Worm (Caenorhabditis elegans) whole organism, young adult: ENCODE results near the gene F10E7.6.

Experiments used
- B0261.1 ChIP-seq: sonication (generic microtip); optimal IDR thresholded peaks from 2 replicates; lab custom pipeline; 2016; ENCODE audit warnings: mild to moderate bottlenecking, missing genetic modification characterization, moderate library complexity, missing compliant biosample characterization
- D2030.7 ChIP-seq: fragments of 200-800 bp; sonication (Bioruptor generic); IDR thresholded peaks from 2 replicates; pipeline ENCODE4 v1.3.6; 2022; ENCODE audit warnings: missing genetic modification reagents, missing genetic modification characterization, missing compliant biosample characterization
- F23B12.7 ChIP-seq: sonication (generic microtip); optimal IDR thresholded peaks from 2 replicates; lab custom pipeline; 2017; ENCODE audit warnings: missing genetic modification characterization, mild to moderate bottlenecking, missing compliant biosample characterization, antibody characterized with exemption, moderate library complexity; ENCODE audit not compliant: insufficient read depth
- F57C9.4 ChIP-seq: sonication (generic microtip); optimal IDR thresholded peaks from 2 replicates; lab custom pipeline; 2017; ENCODE audit warnings: mild to moderate bottlenecking, missing genetic modification characterization, missing compliant biosample characterization
- K11D2.4 ChIP-seq: fragments of 200-800 bp; sonication (Bioruptor generic); IDR thresholded peaks from 2 replicates; pipeline ENCODE4 v1.3.6; 2022; ENCODE audit warnings: missing genetic modification reagents, missing genetic modification characterization, missing compliant biosample characterization
- K12H6.12 ChIP-seq: fragments of 200-800 bp; sonication (Bioruptor generic); optimal IDR thresholded peaks from 2 replicates; lab custom pipeline; 2018; ENCODE audit warnings: mild to moderate bottlenecking, missing genetic modification characterization, missing compliant biosample characterization
- T07F8.4 ChIP-seq: sonication (generic microtip); optimal IDR thresholded peaks from 2 replicates; lab custom pipeline; 2016; ENCODE audit warnings: mild to moderate bottlenecking, missing genetic modification characterization, moderate library complexity, missing compliant biosample characterization
- Y53G8AR.9 ChIP-seq: fragments of 200-800 bp; sonication (Bioruptor generic); conservative IDR thresholded peaks from 2 replicates; pipeline ENCODE4 v1.3.6; 2022; ENCODE audit warnings: missing genetic modification reagents, missing genetic modification characterization, missing compliant biosample characterization
- Y56A3A.18 ChIP-seq: fragments of 200-800 bp; sonication (Bioruptor generic); IDR thresholded peaks from 2 replicates; pipeline ENCODE4 v1.3.6; 2022; ENCODE audit warnings: missing genetic modification reagents, missing genetic modification characterization, missing compliant biosample characterization
- Y67H2A.10 ChIP-seq: fragments of 200-800 bp; sonication (Bioruptor generic); conservative IDR thresholded peaks from 2 replicates; pipeline ENCODE4 v1.3.6; 2022; ENCODE audit warnings: missing genetic modification reagents, missing genetic modification characterization, missing compliant biosample characterization
- Y95B8A.8 ChIP-seq: fragments of 200-800 bp; sonication (Bioruptor generic); IDR thresholded peaks from 2 replicates; pipeline ENCODE4 v1.3.6; 2022; ENCODE audit warnings: missing genetic modification reagents, missing genetic modification characterization, missing compliant biosample characterization
- akir-1 ChIP-seq: fragments of 200-800 bp; sonication (Bioruptor generic); optimal IDR thresholded peaks from 2 replicates; lab custom pipeline; 2018; ENCODE audit warnings: mild to moderate bottlenecking, missing genetic modification characterization, moderate library complexity, missing compliant biosample characterization
- attf-3 ChIP-seq: fragments of 200-800 bp; sonication (Bioruptor generic); conservative IDR thresholded peaks from 2 replicates; pipeline ENCODE4 v1.3.6; 2022; ENCODE audit warnings: missing genetic modification reagents, missing genetic modification characterization, missing compliant biosample characterization
- attf-5 ChIP-seq: fragments of 200-800 bp; sonication (Bioruptor generic); optimal IDR thresholded peaks from 2 replicates; lab custom pipeline; 2018; ENCODE audit warnings: mild to moderate bottlenecking, missing genetic modification characterization, missing compliant biosample characterization
- cebp-1 ChIP-seq, 2 experiments: fragments of 200-800 bp in 1 of 2; sonication (Bioruptor generic) in 1 of 2; sonication (generic microtip) in 1 of 2; IDR thresholded peaks in 1 of 2; optimal IDR thresholded peaks in 1 of 2; 2 replicates each; pipeline versions ENCODE4 v1.3.6 to Lab custom; 2017 to 2022; ENCODE audit warnings: missing compliant biosample characterization in 2 of 2, missing genetic modification characterization in 2 of 2, mild to moderate bottlenecking in 1 of 2, missing genetic modification reagents in 1 of 2, moderate library complexity in 1 of 2
- ceh-40 ChIP-seq: fragments of 200-800 bp; sonication (Bioruptor generic); IDR thresholded peaks from 2 replicates; pipeline ENCODE4 v1.3.6; 2022; ENCODE audit warnings: missing genetic modification characterization, missing compliant biosample characterization
- ceh-58 ChIP-seq: fragments of 200-800 bp; sonication (Bioruptor generic); IDR thresholded peaks from 2 replicates; pipeline ENCODE4 v1.3.6; 2022; ENCODE audit warnings: missing genetic modification characterization, missing compliant biosample characterization
- chd-7 ChIP-seq: sonication (generic microtip); optimal IDR thresholded peaks from 2 replicates; lab custom pipeline; 2016; ENCODE audit warnings: mild to moderate bottlenecking, missing genetic modification characterization, moderate library complexity, missing compliant biosample characterization
- dpl-1 ChIP-seq: fragments of 150-350 bp; optimal IDR thresholded peaks from 2 replicates; lab custom pipeline; 2014; ENCODE audit warnings: missing biosample characterization, missing genetic modification reagents, missing genetic modification characterization
- egrh-3 ChIP-seq: fragments of 200-800 bp; sonication (Bioruptor generic); IDR thresholded peaks from 2 replicates; pipeline ENCODE4 v1.3.6; 2022; ENCODE audit warnings: missing genetic modification reagents, missing genetic modification characterization, missing compliant biosample characterization
- ets-4 ChIP-seq: fragments of 200-800 bp; sonication (Bioruptor generic); optimal IDR thresholded peaks from 2 replicates; lab custom pipeline; 2018; ENCODE audit warnings: mild to moderate bottlenecking, missing genetic modification characterization, missing compliant biosample characterization
- hmg-20 ChIP-seq: fragments of 200-800 bp; sonication (Bioruptor generic); IDR thresholded peaks from 2 replicates; pipeline ENCODE4 v1.3.6; 2022; ENCODE audit warnings: missing genetic modification reagents, missing genetic modification characterization, missing compliant biosample characterization
- hsf-1 ChIP-seq: fragments of 200-800 bp; sonication (Bioruptor generic); IDR thresholded peaks from 2 replicates; pipeline ENCODE4 v1.3.6; 2022; ENCODE audit warnings: missing genetic modification reagents, missing genetic modification characterization, missing compliant biosample characterization
- let-526 ChIP-seq: fragments of 200-800 bp; sonication (Bioruptor generic); IDR thresholded peaks from 2 replicates; pipeline ENCODE4 v1.3.6; 2022; ENCODE audit warnings: missing genetic modification reagents, missing genetic modification characterization, missing compliant biosample characterization
- lin-40 ChIP-seq: sonication (generic microtip); optimal IDR thresholded peaks from 2 replicates; lab custom pipeline; 2016; ENCODE audit warnings: missing genetic modification characterization, mild to moderate bottlenecking, missing compliant biosample characterization, missing genotype, missing genetic modification reagents
- lin-54 ChIP-seq: fragments of 200-800 bp; sonication (Bioruptor generic); optimal IDR thresholded peaks from 2 replicates; lab custom pipeline; 2018; ENCODE audit warnings: mild to moderate bottlenecking, missing genetic modification characterization, missing compliant biosample characterization
- madf-10 ChIP-seq: sonication (generic microtip); optimal IDR thresholded peaks from 2 replicates; lab custom pipeline; 2016; ENCODE audit warnings: mild to moderate bottlenecking, missing genetic modification characterization, missing compliant biosample characterization
- madf-3 ChIP-seq: fragments of 200-800 bp; sonication (Bioruptor generic); IDR thresholded peaks from 2 replicates; pipeline ENCODE4 v1.3.6; 2022; ENCODE audit warnings: missing genetic modification reagents, missing genetic modification characterization, missing compliant biosample characterization
- nfya-1 ChIP-seq: sonication (generic microtip); optimal IDR thresholded peaks from 2 replicates; lab custom pipeline; 2017; ENCODE audit warnings: antibody characterized with exemption, missing compliant biosample characterization, missing genetic modification characterization, borderline replicate concordance; ENCODE audit not compliant: insufficient read depth
- nhr-90 ChIP-seq: sonication (generic microtip); optimal IDR thresholded peaks from 2 replicates; lab custom pipeline; 2016; ENCODE audit warnings: missing genotype, mild to moderate bottlenecking, missing genetic modification characterization, missing compliant biosample characterization
- pbrm-1 ChIP-seq: fragments of 200-800 bp; sonication (Bioruptor generic); IDR thresholded peaks from 2 replicates; pipeline ENCODE4 v1.3.6; 2022; ENCODE audit warnings: missing genetic modification reagents, missing genetic modification characterization, missing compliant biosample characterization
- rpc-1 ChIP-seq, 2 experiments: fragments of 150-350 bp in 1 of 2; sonication (generic microtip) in 1 of 2; optimal IDR thresholded peaks; 2 replicates each; lab custom pipeline; 2014 to 2018; ENCODE audit warnings: missing biosample characterization in 1 of 2, missing genetic modification characterization in 1 of 2, missing genetic modification reagents in 1 of 2, missing genotype in 1 of 2
- snpc-4 ChIP-seq, 5 experiments: fragments of 150-350 bp in 1 of 5; sonication (generic microtip) in 4 of 5; optimal IDR thresholded peaks; 2 replicates each; lab custom pipeline; 2014 to 2018; ENCODE audit warnings: missing genetic modification characterization in 5 of 5, missing biosample characterization in 3 of 5, antibody characterized with exemption in 2 of 5, mild to moderate bottlenecking in 2 of 5, missing compliant biosample characterization in 2 of 5, missing genotype in 2 of 5, moderate library complexity in 2 of 5, missing genetic modification reagents in 1 of 5
- tbp1 ChIP-seq: fragments of 200-800 bp; sonication (Bioruptor generic); optimal IDR thresholded peaks from 2 replicates; lab custom pipeline; 2018; ENCODE audit warnings: mild to moderate bottlenecking, missing genetic modification characterization, missing compliant biosample characterization
- tbx-9 ChIP-seq: sonication (generic microtip); optimal IDR thresholded peaks from 2 replicates; lab custom pipeline; 2016; ENCODE audit warnings: borderline replicate concordance, missing genetic modification characterization, inconsistent platforms, missing compliant biosample characterization
- zfh-2 ChIP-seq: fragments of 200-800 bp; sonication (Bioruptor generic); conservative IDR thresholded peaks from 2 replicates; pipeline ENCODE4 v1.3.6; 2022; ENCODE audit warnings: missing genetic modification reagents, missing genetic modification characterization, missing compliant biosample characterization
- zim-3 ChIP-seq: sonication (generic microtip); optimal IDR thresholded peaks from 2 replicates; lab custom pipeline; 2017; ENCODE audit warnings: mild to moderate bottlenecking, missing genetic modification characterization, moderate library complexity, missing compliant biosample characterization
- ztf-25 ChIP-seq: fragments of 200-800 bp; sonication (Bioruptor generic); IDR thresholded peaks from 2 replicates; pipeline ENCODE4 v1.3.6; 2022; ENCODE audit warnings: missing genetic modification reagents, missing genetic modification characterization, missing compliant biosample characterization
- ztf-28 ChIP-seq: fragments of 200-800 bp; sonication (Bioruptor generic); IDR thresholded peaks from 2 replicates; pipeline ENCODE4 v1.3.6; 2022; ENCODE audit warnings: missing genetic modification reagents, missing genetic modification characterization, missing compliant biosample characterization

Gene F10E7.6

ce11 chrII:7122661-7123418, 10.0 kb downstream of the F10E7.6 start, which contains the start of gene F10E7.11 (continued):
- TF ChIP-seq zfh-2 (GFP tag; lab: Robert Waterston, UW) (peak; percentile 92), madf-10 (tag; lab: Kevin White, UChicago) (no peak), snpc-4 (GFP tag; optimal IDR thresholded peaks at IDR 0.05; lab: Kevin White, UChicago) (no peak), snpc-4 (tag; optimal IDR thresholded peaks at IDR 0.05; lab: Kevin White, UChicago) (peak in 2 of 4 experiments; percentile 33 to 34), attf-5 (GFP tag; lab: Kevin White, UChicago) (peak; percentile 21), lin-40 (tag; lab: Kevin White, UChicago) (no peak), ztf-25 (GFP tag; lab: Robert Waterston, UW) (0 out of 2 replicates have a peak, but pooled peaks have one; percentile 21), cebp-1 (GFP tag; IDR thresholded peaks at IDR 0.05; lab: Robert Waterston, UW) (peak; percentile 92), cebp-1 (tag; optimal IDR thresholded peaks at IDR 0.05; lab: Kevin White, UChicago) (peak; percentile 99), pbrm-1 (GFP tag; lab: Robert Waterston, UW) (peak; percentile 65; the same call in 1 of the 2 replicates), T07F8.4 (tag; lab: Kevin White, UChicago) (no peak), Y67H2A.10 (GFP tag; lab: Robert Waterston, UW) (no peak), egrh-3 (GFP tag; lab: Robert Waterston, UW) (peak; percentile 38; the same call in 1 of the 2 replicates), attf-3 (GFP tag; lab: Robert Waterston, UW) (0 out of 2 replicates have a peak, but pooled peaks have one; percentile 39), K11D2.4 (GFP tag; lab: Robert Waterston, UW) (peak; percentile 58; the same call in 1 of the 2 replicates), nfya-1 (tag; lab: Kevin White, UChicago) (no peak), rpc-1 (optimal IDR thresholded peaks at IDR 0.05; lab: Kevin White, UChicago) (peak; percentile 9), rpc-1 (tag; optimal IDR thresholded peaks at IDR 0.05; lab: Kevin White, UChicago) (no peak), chd-7 (no peak), K12H6.12 (no peak)

DNA sequence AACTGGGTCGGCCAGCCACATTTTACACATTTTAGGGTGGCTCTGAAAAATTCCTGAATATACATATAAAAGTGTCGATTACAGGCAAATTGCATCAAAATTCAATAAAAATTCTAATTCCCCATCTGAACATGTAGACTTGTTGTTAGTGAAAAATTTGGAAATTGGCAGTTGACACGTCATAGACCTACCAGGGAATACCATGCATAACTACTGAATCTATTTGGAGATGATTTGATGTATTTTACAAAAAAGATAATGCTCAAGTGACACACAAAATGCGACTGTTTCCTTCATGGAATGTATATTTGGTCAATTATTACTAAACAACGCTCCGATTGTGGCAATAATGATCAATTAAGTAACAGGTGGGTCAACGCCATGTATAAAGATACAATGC, 13.6 kb downstream of the F10E7.6 start, which contains the start of gene F10E7.1:
TSS of gene F10E7.1 (plus strand) at position 301 of the 400 bp plus-strand sequence.
- TF ChIP-seq F57C9.4 (tag; lab: Kevin White, UChicago) (no peak), F23B12.7 (tag; lab: Kevin White, UChicago) (no peak), Y56A3A.18 (GFP tag; lab: Robert Waterston, UW) (no peak), zim-3 (no peak)

ce11 chrII:7131871-7132693, 19.2 kb downstream of the F10E7.6 start, which contains the start of the genes T07F8.4 and gld-3:
Gene T07F8.4 (minus strand): TSS chrII:7132032.
Gene gld-3 (plus strand): TSS chrII:7132643.
- TF ChIP-seq hmg-20 (GFP tag; lab: Robert Waterston, UW) = no peak
- TF ChIP-seq Y53G8AR.9 (GFP tag; lab: Robert Waterston, UW) = no peak
- peak; percentile 29 for TF ChIP-seq dpl-1 (GFP tag; lab: Kevin White, UChicago)
- no peak for TF ChIP-seq nhr-90 (tag; lab: Kevin White, UChicago)
- no peak for TF ChIP-seq ets-4 (GFP tag; lab: Kevin White, UChicago)
- no peak for TF ChIP-seq madf-3
- TF ChIP-seq rpc-1 (optimal IDR thresholded peaks at IDR 0.05; lab: Kevin White, UChicago) = no peak
- TF ChIP-seq rpc-1 (tag; optimal IDR thresholded peaks at IDR 0.05; lab: Kevin White, UChicago) = no peak
- no peak for TF ChIP-seq tbp1 (GFP tag; lab: Kevin White, UChicago)
- no peak for TF ChIP-seq zim-3
- 0 out of 2 replicates have a peak, but pooled peaks have one; percentile 4 for TF ChIP-seq ztf-28 (GFP tag; lab: Robert Waterston, UW)
- TF ChIP-seq let-526 (GFP tag; lab: Robert Waterston, UW) = no peak
- TF ChIP-seq akir-1 (GFP tag; lab: Kevin White, UChicago) = no peak
- no peak for TF ChIP-seq B0261.1 (tag; lab: Kevin White, UChicago)
- TF ChIP-seq Y95B8A.8 (GFP tag; lab: Robert Waterston, UW) = 0 out of 2 replicates have a peak, but pooled peaks have one; percentile 37
- peak; percentile 71 for TF ChIP-seq lin-54 (GFP tag; lab: Kevin White, UChicago)
- no peak for TF ChIP-seq hsf-1 (GFP tag; lab: Robert Waterston, UW)
- TF ChIP-seq tbx-9 (tag; lab: Kevin White, UChicago) = no peak
- TF ChIP-seq D2030.7 (GFP tag; lab: Robert Waterston, UW) = peak; percentile 72
- no peak for TF ChIP-seq pbrm-1 (GFP tag; lab: Robert Waterston, UW)
- TF ChIP-seq ceh-40 (GFP tag; lab: Robert Waterston, UW) = no peak
- no peak for TF ChIP-seq ceh-58 (GFP tag; lab: Robert Waterston, UW)
